Worm (Caenorhabditis elegans): Measurements from ENCODE around the gene C03B8.3.

DNA sequence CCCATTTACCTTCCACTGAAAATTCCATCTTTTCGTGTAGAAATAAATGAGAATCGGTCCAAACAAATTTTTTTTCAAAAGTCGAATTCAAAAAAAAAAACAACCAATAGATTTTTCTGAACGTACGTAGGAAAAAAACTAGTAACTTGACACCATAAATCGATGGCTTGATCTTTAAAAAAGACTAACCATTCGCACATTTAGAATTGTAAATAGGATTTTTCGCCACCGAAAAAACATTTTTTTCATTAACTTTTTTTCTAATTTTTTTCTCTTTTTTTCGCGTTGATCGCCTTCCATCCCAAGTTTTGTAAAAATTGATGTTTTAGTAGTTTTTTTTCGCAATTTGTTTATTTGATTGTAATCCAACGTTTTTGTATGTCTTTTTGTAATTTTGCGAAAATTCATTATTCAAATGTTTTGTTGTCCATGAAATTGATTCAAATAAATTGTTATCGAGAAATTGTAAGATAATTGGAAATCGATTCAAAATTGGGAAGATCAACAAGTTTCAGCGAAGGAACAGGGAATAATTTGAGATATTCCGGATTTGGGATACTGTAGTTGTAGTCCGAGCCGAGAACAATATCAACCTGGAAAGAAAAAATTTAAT lies 25.6 kb downstream of the C03B8.3 start:
- TF ChIP-seq npax-4 (tag; optimal IDR thresholded peaks at IDR 0.05) (no peak), dmd-4 (tag; optimal IDR thresholded peaks at IDR 0.05; ENCODE audit: borderline replicate concordance) (no peak), nfya-1 (tag; optimal IDR thresholded peaks at IDR 0.05) (no peak), T23F11.4 (GFP tag; optimal IDR thresholded peaks at IDR 0.05) (no peak), hlh-6 (tag; optimal IDR thresholded peaks at IDR 0.05) (no peak), nhr-11 (tag; optimal IDR thresholded peaks at IDR 0.05) (no peak), fax-1 (tag; optimal IDR thresholded peaks at IDR 0.05) (no peak), lim-6 (tag; optimal IDR thresholded peaks at IDR 0.05) (no peak)
